Fruit fly (Drosophila melanogaster) S2 (cell line): ENCODE measurements around the gene ssp7.

Experiments used
- CG8478 ChIP-seq: fragments of >200 bp; optimal IDR thresholded peaks from 2 replicates; lab custom pipeline; 2018
- CTCF ChIP-seq, 2 experiments: fragments of >200 bp; optimal IDR thresholded peaks; 2 replicates each; lab custom pipeline; 2018

dm6 chrX:11144575-11144974, 4.5 kb upstream of the ssp7 start:
- no peak for TF ChIP-seq CG8478 (lab: Kevin White, UChicago)
- TF ChIP-seq CTCF (optimal IDR thresholded peaks at IDR 0.05; lab: Kevin White, UChicago): no peak
